Worm (Caenorhabditis elegans): ENCODE data around the gene sas-1.

The sas-1 gene

DNA sequence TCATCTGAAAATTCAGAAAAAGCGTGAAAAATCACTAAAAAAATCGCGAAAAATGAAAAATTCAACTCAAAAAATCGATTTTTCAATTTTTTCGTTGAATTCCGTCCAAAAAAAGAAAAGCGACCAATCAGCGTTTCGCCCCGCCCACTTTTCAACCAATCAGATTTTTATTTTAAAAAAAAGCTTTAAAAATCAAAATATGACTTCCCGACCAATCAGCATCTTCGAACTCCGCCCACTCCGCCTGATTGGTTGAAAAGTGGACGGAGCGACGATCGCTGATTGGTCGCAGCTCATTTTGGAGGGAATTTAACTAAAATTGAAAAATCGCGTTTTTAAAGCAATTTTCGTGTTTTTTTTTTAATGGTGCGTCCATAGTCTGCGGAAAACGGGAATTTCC is 3.1 kb downstream of the sas-1 start:
- TF ChIP-seq him-1 (tag; optimal IDR thresholded peaks at IDR 0.05) = no peak
- no peak for TF ChIP-seq dao-5 (tag; optimal IDR thresholded peaks at IDR 0.05)
- TF ChIP-seq W03F9.2 (tag; optimal IDR thresholded peaks at IDR 0.05) = no peak

- TF ChIP-seq dao-5 (tag; optimal IDR thresholded peaks at IDR 0.05) (no peak), him-1 (tag; optimal IDR thresholded peaks at IDR 0.05) (no peak), W03F9.2 (tag; optimal IDR thresholded peaks at IDR 0.05) (no peak)
These were observed 3.9 kb downstream of the sas-1 start for ce11 chrIII:12703237-12703636.

- TF ChIP-seq W03F9.2 (tag; optimal IDR thresholded peaks at IDR 0.05) (no peak), him-1 (tag; optimal IDR thresholded peaks at IDR 0.05) (no peak), dao-5 (tag; optimal IDR thresholded peaks at IDR 0.05) (no peak)
These were observed 11.9 kb downstream of the sas-1 start, which contains the start of gene hut-1 for ce11 chrIII:12711217-12711616. Gene hut-1, plus strand, starts transcription at chrIII:12711560.

- TF ChIP-seq dao-5 (tag; optimal IDR thresholded peaks at IDR 0.05) (no peak), W03F9.2 (tag; optimal IDR thresholded peaks at IDR 0.05) (no peak), him-1 (tag; optimal IDR thresholded peaks at IDR 0.05) (no peak)
These were observed 12.4 kb downstream of the sas-1 start for ce11 chrIII:12711682-12712081.

DNA sequence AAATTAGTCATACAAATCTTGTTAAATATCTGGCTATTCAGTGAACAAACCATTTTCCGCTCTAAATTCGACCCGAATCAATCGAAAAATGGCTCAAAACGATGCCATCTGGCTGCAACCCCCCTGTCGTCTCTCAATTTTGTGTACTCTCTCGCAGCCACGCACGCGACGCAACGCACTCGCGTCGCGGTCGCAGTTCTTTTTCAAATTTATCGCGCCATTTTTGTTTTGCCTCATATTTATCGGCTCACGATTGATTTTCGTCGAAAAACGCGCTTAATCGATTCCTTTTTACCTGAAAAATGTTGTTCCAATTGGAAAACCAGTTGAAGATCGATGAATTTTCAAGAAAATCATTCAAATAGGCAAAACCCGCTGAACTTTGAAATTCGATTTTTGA is 14.6 kb downstream of the sas-1 start:
- TF ChIP-seq W03F9.2 (tag; optimal IDR thresholded peaks at IDR 0.05) (no peak), dao-5 (tag; optimal IDR thresholded peaks at IDR 0.05) (no peak), him-1 (tag; optimal IDR thresholded peaks at IDR 0.05) (no peak)

DNA sequence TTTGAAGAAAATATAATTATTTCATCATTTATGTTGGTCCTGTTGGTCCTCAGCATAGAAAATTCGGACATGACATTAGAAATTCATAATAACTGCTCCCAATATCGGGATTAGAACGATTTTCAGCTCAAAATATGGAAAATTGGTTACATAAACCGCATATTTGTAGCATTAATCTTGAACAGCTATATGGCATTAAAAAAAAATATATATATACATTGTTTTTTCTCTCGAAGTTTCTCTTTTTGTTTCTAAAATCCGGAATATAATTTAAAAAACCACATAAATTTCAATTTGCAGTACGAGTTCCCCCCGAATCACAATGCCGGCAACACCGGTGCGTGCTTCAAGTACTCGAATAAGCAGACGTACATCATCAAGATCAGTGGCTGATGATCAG is 15.0 kb downstream of the sas-1 start, which contains the start of gene ssl-1:
Gene ssl-1 (plus strand): TSS at position 301 of the 400 bp plus-strand sequence.
- TF ChIP-seq dao-5 (tag; optimal IDR thresholded peaks at IDR 0.05) = no peak
- TF ChIP-seq him-1 (tag; optimal IDR thresholded peaks at IDR 0.05) = no peak
- TF ChIP-seq W03F9.2 (tag; optimal IDR thresholded peaks at IDR 0.05) = no peak

DNA sequence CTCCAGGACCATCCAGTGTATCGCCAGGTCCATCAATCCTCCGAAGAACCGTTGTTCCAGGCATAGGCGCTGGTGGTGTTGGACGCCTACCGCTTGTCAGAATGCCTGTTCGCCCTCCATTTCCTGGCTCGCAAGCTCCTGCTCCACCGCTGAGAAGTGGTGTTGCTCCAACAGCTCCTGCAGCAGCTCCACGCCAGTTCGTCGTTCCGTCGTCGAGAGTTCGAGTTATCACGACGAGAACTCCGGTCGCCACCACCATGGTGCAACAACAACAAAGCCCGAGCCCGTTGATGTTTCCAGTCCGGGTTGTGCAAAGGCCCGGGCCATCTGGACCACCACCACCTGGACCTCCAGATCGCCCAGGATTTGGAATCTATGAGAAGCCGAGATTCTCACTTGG is 28.9 kb downstream of the sas-1 start:
- TF ChIP-seq dao-5 (tag; optimal IDR thresholded peaks at IDR 0.05) (no peak), W03F9.2 (tag; optimal IDR thresholded peaks at IDR 0.05) (no peak), him-1 (tag; optimal IDR thresholded peaks at IDR 0.05) (no peak)

- TF ChIP-seq W03F9.2 (tag; optimal IDR thresholded peaks at IDR 0.05) (no peak), dao-5 (tag; optimal IDR thresholded peaks at IDR 0.05) (no peak), him-1 (tag; optimal IDR thresholded peaks at IDR 0.05) (no peak)
These were observed 39.6 kb downstream of the sas-1 start for ce11 chrIII:12738935-12739334.

DNA sequence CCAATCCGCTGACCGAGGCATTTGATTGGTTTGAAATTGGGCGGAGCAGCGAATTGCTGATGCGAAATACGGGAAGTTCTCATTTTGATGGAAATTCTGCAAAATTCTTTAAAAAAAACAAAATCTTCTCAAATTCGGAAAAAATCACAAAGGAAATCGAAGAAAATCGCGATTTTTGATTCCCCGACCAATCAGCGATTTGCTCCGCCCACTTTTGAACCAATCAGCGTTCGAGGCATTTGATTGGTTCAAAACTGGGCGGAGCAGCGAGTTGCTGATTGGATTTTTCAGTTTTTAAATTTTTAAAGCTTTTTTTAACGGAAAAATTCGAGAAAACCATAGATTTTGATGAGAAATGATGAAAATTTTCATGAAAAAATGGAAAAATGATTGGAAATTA is 41.0 kb downstream of the sas-1 start:
- no peak for TF ChIP-seq him-1 (tag; optimal IDR thresholded peaks at IDR 0.05)
- TF ChIP-seq dao-5 (tag; optimal IDR thresholded peaks at IDR 0.05) = no peak
- no peak for TF ChIP-seq W03F9.2 (tag; optimal IDR thresholded peaks at IDR 0.05)

ce11 chrIII:12743515-12743914 is 44.2 kb downstream of the sas-1 start:
- TF ChIP-seq dao-5 (tag; optimal IDR thresholded peaks at IDR 0.05) = no peak
- TF ChIP-seq W03F9.2 (tag; optimal IDR thresholded peaks at IDR 0.05) = no peak
- TF ChIP-seq him-1 (tag; optimal IDR thresholded peaks at IDR 0.05) = no peak

DNA sequence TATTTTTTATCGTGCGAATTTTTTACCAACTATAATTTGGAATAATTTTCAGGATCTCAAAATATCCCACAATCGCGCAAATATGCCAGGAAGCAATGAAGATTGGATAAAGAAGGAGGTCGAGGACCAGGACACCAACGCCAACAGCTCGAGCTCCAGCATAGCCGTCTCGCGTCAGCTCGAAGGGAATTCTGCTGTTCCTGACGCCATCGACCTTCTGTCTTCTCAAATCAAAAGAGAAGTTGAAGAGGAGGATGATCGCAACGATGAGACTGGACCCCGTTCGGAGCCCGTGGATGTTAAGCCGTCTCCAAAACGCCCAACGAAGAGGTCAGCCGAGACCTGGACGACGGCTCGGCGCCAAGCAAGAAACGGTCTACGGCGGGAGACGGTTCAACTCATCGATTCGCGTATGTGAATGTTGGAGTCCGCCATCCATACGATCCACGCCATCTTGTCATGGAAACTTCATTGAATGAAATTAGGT is 47.1 kb downstream of the sas-1 start, which contains the start of gene Y111B2A.21:
Gene Y111B2A.21 (plus strand): TSS at position 51 of the 487 bp plus-strand sequence.
- TF ChIP-seq dao-5 (tag; optimal IDR thresholded peaks at IDR 0.05) (no peak), W03F9.2 (tag; optimal IDR thresholded peaks at IDR 0.05) (no peak), him-1 (tag; optimal IDR thresholded peaks at IDR 0.05) (no peak)

DNA sequence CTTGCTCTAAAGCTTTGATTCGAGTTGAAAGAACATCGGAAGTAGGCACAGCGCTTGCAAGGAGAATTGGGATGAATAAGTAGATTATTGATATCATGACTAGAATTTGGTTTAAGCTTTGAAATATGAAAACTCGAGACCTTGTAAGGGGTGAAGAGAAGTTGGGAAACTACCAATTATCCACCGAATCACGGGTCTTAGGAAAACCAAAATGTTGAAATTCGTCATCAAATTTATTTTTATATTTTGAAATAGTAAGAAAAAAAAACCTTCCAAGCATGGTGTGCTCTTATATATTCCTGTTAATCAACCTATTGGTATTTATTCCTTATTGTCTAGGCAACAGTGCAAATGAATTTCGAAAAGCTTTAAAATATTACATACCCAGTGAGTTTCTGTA is 51.5 kb downstream of the sas-1 start, which contains the start of the genes irld-60 and irld-20:
Gene irld-60 (minus strand): TSS at position 101 of the 400 bp plus-strand sequence.
Gene irld-20 (plus strand): TSS at position 279 of the 400 bp plus-strand sequence.
- no peak for TF ChIP-seq him-1 (tag; optimal IDR thresholded peaks at IDR 0.05)
- no peak for TF ChIP-seq dao-5 (tag; optimal IDR thresholded peaks at IDR 0.05)
- TF ChIP-seq W03F9.2 (tag; optimal IDR thresholded peaks at IDR 0.05) = no peak

- TF ChIP-seq dao-5 (tag; optimal IDR thresholded peaks at IDR 0.05) = no peak
These were observed 55.8 kb downstream of the sas-1 start, which contains the start of gene srw-10 for ce11 chrIII:12755048-12755447. Gene srw-10, plus strand, starts transcription at chrIII:12755348.

- no peak for TF ChIP-seq him-1 (tag; optimal IDR thresholded peaks at IDR 0.05)
- no peak for TF ChIP-seq dao-5 (tag; optimal IDR thresholded peaks at IDR 0.05)
- TF ChIP-seq W03F9.2 (tag; optimal IDR thresholded peaks at IDR 0.05) = no peak
These were observed 58.1 kb downstream of the sas-1 start, which contains the start of gene srw-9 for ce11 chrIII:12757367-12757766. Gene srw-9, plus strand, starts transcription at chrIII:12757667.
